Fruit fly (Drosophila melanogaster) whole organism, prepupa: Measurements from ENCODE around the gene Ir10a.

Experiments used
- CG10631 ChIP-seq: fragments of 200-800 bp; sonication (Bioruptor generic); optimal IDR thresholded peaks from 2 replicates; lab custom pipeline; 2016; ENCODE audit warnings: missing biosample characterization, missing genetic modification characterization
- CG10669 ChIP-seq: fragments of 200-800 bp; sonication (Bioruptor generic); optimal IDR thresholded peaks from 3 replicates; lab custom pipeline; 2018; ENCODE audit warnings: missing biosample characterization, mild to moderate bottlenecking, missing genetic modification characterization, moderate library complexity
- CG11762 ChIP-seq: fragments of 200-800 bp; sonication (Bioruptor generic); optimal IDR thresholded peaks from 3 replicates; lab custom pipeline; 2016; ENCODE audit warnings: missing biosample characterization, missing genetic modification characterization; ENCODE audit not compliant: insufficient read depth
- CG11902 ChIP-seq: fragments of 200-800 bp; sonication (Bioruptor generic); optimal IDR thresholded peaks from 3 replicates; lab custom pipeline; 2016; ENCODE audit warnings: missing biosample characterization, missing genetic modification characterization
- CG15336 ChIP-seq: fragments of 200-800 bp; sonication (Bioruptor generic); IDR thresholded peaks from 2 replicates; pipeline ENCODE4 v1.3.6; 2022; ENCODE audit warnings: missing biosample characterization, missing genetic modification characterization
- CG1621 ChIP-seq: fragments of 200-800 bp; sonication (Bioruptor generic); optimal IDR thresholded peaks from 3 replicates; lab custom pipeline; 2018; ENCODE audit warnings: missing biosample characterization, mild to moderate bottlenecking, missing genetic modification characterization
- CG16779 ChIP-seq: fragments of 200-800 bp; sonication (Bioruptor generic); optimal IDR thresholded peaks from 3 replicates; lab custom pipeline; 2017; ENCODE audit warnings: missing biosample characterization, mild to moderate bottlenecking, missing genetic modification characterization
- CG31627 ChIP-seq: fragments of 200-800 bp; sonication (Bioruptor generic); optimal IDR thresholded peaks from 3 replicates; lab custom pipeline; 2016; ENCODE audit warnings: missing biosample characterization, missing genetic modification characterization
- CG32006 ChIP-seq: fragments of 200-800 bp; sonication (Bioruptor generic); optimal IDR thresholded peaks from 3 replicates; lab custom pipeline; 2017; ENCODE audit warnings: missing biosample characterization, mild to moderate bottlenecking, missing genetic modification characterization
- CG3919 ChIP-seq: fragments of 200-800 bp; sonication (Bioruptor generic); optimal IDR thresholded peaks from 3 replicates; lab custom pipeline; 2016; ENCODE audit warnings: missing biosample characterization, missing genetic modification characterization
- CG4318 ChIP-seq: fragments of 200-800 bp; sonication (Bioruptor generic); optimal IDR thresholded peaks from 3 replicates; lab custom pipeline; 2017; ENCODE audit warnings: missing biosample characterization, mild to moderate bottlenecking, missing genetic modification characterization
- CG6163 ChIP-seq: fragments of 200-800 bp; sonication (Bioruptor generic); IDR thresholded peaks from 3 replicates; pipeline ENCODE4 v1.3.6; 2022; ENCODE audit warnings: missing biosample characterization, missing genetic modification characterization
- CG6276 ChIP-seq: fragments of 200-800 bp; sonication (Bioruptor generic); optimal IDR thresholded peaks from 2 replicates; lab custom pipeline; 2017; ENCODE audit warnings: missing biosample characterization, mild to moderate bottlenecking, missing genetic modification characterization
- CG6808 ChIP-seq: fragments of 200-800 bp; sonication (Bioruptor generic); optimal IDR thresholded peaks from 3 replicates; lab custom pipeline; 2017; ENCODE audit warnings: missing biosample characterization, missing genetic modification characterization, mild to moderate bottlenecking, moderate library complexity, missing genetic modification reagents
- CG7368 ChIP-seq: fragments of 200-800 bp; sonication (Bioruptor generic); optimal IDR thresholded peaks from 3 replicates; lab custom pipeline; 2016; ENCODE audit warnings: missing biosample characterization, missing genetic modification characterization
- CG8319 ChIP-seq: fragments of 200-800 bp; sonication (Bioruptor generic); optimal IDR thresholded peaks from 3 replicates; lab custom pipeline; 2016; ENCODE audit warnings: missing biosample characterization, missing genetic modification characterization
- CG9139 ChIP-seq: fragments of 200-800 bp; sonication (Bioruptor generic); optimal IDR thresholded peaks from 3 replicates; lab custom pipeline; 2017; ENCODE audit warnings: missing biosample characterization, mild to moderate bottlenecking, missing genetic modification characterization
- Eip78C ChIP-seq: fragments of 200-800 bp; sonication (Bioruptor generic); peaks from one replicate; lab custom pipeline; 2016; ENCODE audit warnings: missing biosample characterization, missing genetic modification characterization
- Ets21C ChIP-seq: fragments of 200-800 bp; sonication (Bioruptor generic); optimal IDR thresholded peaks from 3 replicates; lab custom pipeline; 2016; ENCODE audit warnings: missing biosample characterization, missing genetic modification characterization
- Gug ChIP-seq: fragments of 200-800 bp; sonication (Bioruptor generic); IDR thresholded peaks from 2 replicates; pipeline ENCODE4 v1.3.6; 2022; ENCODE audit warnings: missing biosample characterization, missing genetic modification characterization
- Hr38 ChIP-seq: sonication (Bioruptor generic); optimal IDR thresholded peaks from 2 replicates; lab custom pipeline; 2016; ENCODE audit warnings: missing biosample characterization, missing genetic modification characterization
- Hr39 ChIP-seq: fragments of 200-800 bp; sonication (Bioruptor generic); optimal IDR thresholded peaks from 2 replicates; lab custom pipeline; 2016; ENCODE audit warnings: missing biosample characterization, missing genetic modification characterization
- Hr4 ChIP-seq: fragments of 200-800 bp; sonication (Bioruptor generic); optimal IDR thresholded peaks from 3 replicates; lab custom pipeline; 2016; ENCODE audit warnings: missing biosample characterization, missing genetic modification characterization
- Met ChIP-seq: fragments of 200-800 bp; sonication (Bioruptor generic); optimal IDR thresholded peaks from 3 replicates; lab custom pipeline; 2016; ENCODE audit warnings: missing biosample characterization, missing genetic modification characterization
- OdsH ChIP-seq: fragments of 200-800 bp; sonication (Bioruptor generic); optimal IDR thresholded peaks from 3 replicates; lab custom pipeline; 2016; ENCODE audit warnings: missing biosample characterization, missing genetic modification characterization
- Sox102F ChIP-seq: fragments of 200-800 bp; sonication (Bioruptor generic); optimal IDR thresholded peaks from 2 replicates; lab custom pipeline; 2016; ENCODE audit warnings: missing biosample characterization, mild to moderate bottlenecking, missing genetic modification characterization
- Sox15 ChIP-seq: fragments of 200-800 bp; sonication (Bioruptor generic); optimal IDR thresholded peaks from 3 replicates; lab custom pipeline; 2016; ENCODE audit warnings: missing biosample characterization, missing genetic modification characterization
- achi ChIP-seq: fragments of 200-800 bp; sonication (Bioruptor generic); optimal IDR thresholded peaks from 3 replicates; lab custom pipeline; 2016; ENCODE audit warnings: missing biosample characterization, missing genetic modification characterization
- cyc ChIP-seq: fragments of 200-800 bp; sonication (Bioruptor generic); optimal IDR thresholded peaks from 3 replicates; lab custom pipeline; 2016; ENCODE audit warnings: missing biosample characterization, missing genetic modification characterization
- dac ChIP-seq: fragments of 200-800 bp; sonication (Bioruptor generic); optimal IDR thresholded peaks from 2 replicates; lab custom pipeline; 2017; ENCODE audit warnings: missing biosample characterization, mild to moderate bottlenecking, missing genetic modification characterization
- dsx ChIP-seq: fragments of 200-800 bp; optimal IDR thresholded peaks from 3 replicates; lab custom pipeline; 2019; ENCODE audit warnings: missing biosample characterization, mild to moderate bottlenecking, missing genetic modification characterization, moderate library complexity; ENCODE audit not compliant: poor library complexity, severe bottlenecking
- eg ChIP-seq: fragments of 200-800 bp; sonication (Bioruptor generic); IDR thresholded peaks from 3 replicates; pipeline ENCODE4 v1.3.6; 2022; ENCODE audit warnings: missing biosample characterization, missing genetic modification characterization
- fd59A ChIP-seq: fragments of 200-800 bp; sonication (Bioruptor generic); optimal IDR thresholded peaks from 2 replicates; lab custom pipeline; 2017; ENCODE audit warnings: missing biosample characterization, mild to moderate bottlenecking, missing genetic modification characterization, missing genetic modification reagents
- fd85E ChIP-seq: fragments of 200-800 bp; sonication (Bioruptor generic); optimal IDR thresholded peaks from 3 replicates; lab custom pipeline; 2016; ENCODE audit warnings: missing biosample characterization, missing genetic modification characterization
- fkh ChIP-seq: fragments of 200-800 bp; sonication (Bioruptor generic); optimal IDR thresholded peaks from 3 replicates; lab custom pipeline; 2017; ENCODE audit warnings: missing biosample characterization, mild to moderate bottlenecking, missing genetic modification characterization, moderate library complexity
- net ChIP-seq: fragments of 200-800 bp; sonication (Bioruptor generic); optimal IDR thresholded peaks from 3 replicates; lab custom pipeline; 2016; ENCODE audit warnings: missing biosample characterization, missing genetic modification characterization
- pdm3 ChIP-seq: fragments of 200-800 bp; sonication (Bioruptor generic); optimal IDR thresholded peaks from 3 replicates; lab custom pipeline; 2016; ENCODE audit warnings: missing biosample characterization, missing genetic modification characterization
- salr ChIP-seq, 2 experiments: fragments of 200-800 bp; sonication (Bioruptor generic); optimal IDR thresholded peaks; 3 replicates each; lab custom pipeline; 2016 to 2018; ENCODE audit warnings: missing biosample characterization in 2 of 2, missing genetic modification characterization in 2 of 2, mild to moderate bottlenecking in 1 of 2
- spab ChIP-seq: fragments of 200-800 bp; sonication (Bioruptor generic); optimal IDR thresholded peaks from 2 replicates; lab custom pipeline; 2017; ENCODE audit warnings: missing biosample characterization, mild to moderate bottlenecking, missing genetic modification characterization, missing genetic modification reagents
- ss ChIP-seq, 2 experiments: fragments of 200-800 bp; sonication (Bioruptor generic); optimal IDR thresholded peaks; 2 replicates in 1 of 2; 3 replicates in 1 of 2; lab custom pipeline; 2017 to 2018; ENCODE audit warnings: mild to moderate bottlenecking in 2 of 2, missing biosample characterization in 2 of 2, missing genetic modification characterization in 2 of 2, moderate library complexity in 1 of 2
- svp ChIP-seq: fragments of 200-800 bp; sonication (Bioruptor generic); peaks from one replicate; lab custom pipeline; 2016; ENCODE audit warnings: missing biosample characterization, missing genetic modification characterization
- topi ChIP-seq: fragments of 200-800 bp; sonication (Bioruptor generic); optimal IDR thresholded peaks from 3 replicates; lab custom pipeline; 2016; ENCODE audit warnings: missing biosample characterization, missing genetic modification characterization
- vri ChIP-seq: fragments of 200-800 bp; sonication (Bioruptor generic); optimal IDR thresholded peaks from 3 replicates; lab custom pipeline; 2016; ENCODE audit warnings: missing biosample characterization, mild to moderate bottlenecking, missing genetic modification characterization

Gene Ir10a

DNA sequence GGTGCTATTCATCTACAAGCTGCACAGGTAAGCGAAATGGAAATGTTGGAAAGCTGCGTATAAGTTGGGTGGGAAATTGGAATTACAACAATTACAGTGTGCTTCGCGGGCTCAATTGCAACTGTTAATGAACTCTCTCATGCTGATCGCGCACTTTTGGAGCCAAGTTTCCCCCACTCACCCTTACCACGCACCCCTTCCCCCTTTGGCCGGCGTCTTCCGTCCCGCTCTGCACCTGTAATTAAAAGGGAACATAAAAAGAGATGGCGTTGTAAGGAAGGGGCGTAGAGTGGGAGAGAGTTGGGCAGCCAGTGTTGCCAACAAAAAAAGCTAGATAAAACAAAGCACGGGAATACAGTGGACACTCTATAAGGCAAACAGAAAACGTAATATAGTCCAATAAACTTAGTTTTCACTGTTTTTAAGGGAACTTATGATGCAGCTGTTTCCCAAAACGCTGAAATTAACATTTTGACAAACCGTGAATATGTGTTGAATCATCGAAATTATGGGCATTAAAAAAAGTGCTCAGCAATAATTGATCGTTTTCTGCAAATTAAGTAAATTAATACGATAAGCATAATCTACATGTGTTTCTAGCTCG is 29.8 kb upstream of the Ir10a start (continued):
- peak; percentile 34 for TF ChIP-seq Hr39 (GFP tag; lab: Kevin White, UChicago)
- TF ChIP-seq fd59A (GFP tag; lab: Kevin White, UChicago) = no peak
- TF ChIP-seq vri (GFP tag; lab: Kevin White, UChicago) = no peak
- no peak for TF ChIP-seq cyc (GFP tag; lab: Kevin White, UChicago)
- TF ChIP-seq CG6808 = no peak
- TF ChIP-seq CG3919 (GFP tag; lab: Kevin White, UChicago) = peak; percentile 52
- no peak for TF ChIP-seq CG9139
- TF ChIP-seq ss (GFP tag; optimal IDR thresholded peaks at IDR 0.05; lab: Kevin White, UChicago) = peak in 1 of 2 experiments; percentile 11

DNA sequence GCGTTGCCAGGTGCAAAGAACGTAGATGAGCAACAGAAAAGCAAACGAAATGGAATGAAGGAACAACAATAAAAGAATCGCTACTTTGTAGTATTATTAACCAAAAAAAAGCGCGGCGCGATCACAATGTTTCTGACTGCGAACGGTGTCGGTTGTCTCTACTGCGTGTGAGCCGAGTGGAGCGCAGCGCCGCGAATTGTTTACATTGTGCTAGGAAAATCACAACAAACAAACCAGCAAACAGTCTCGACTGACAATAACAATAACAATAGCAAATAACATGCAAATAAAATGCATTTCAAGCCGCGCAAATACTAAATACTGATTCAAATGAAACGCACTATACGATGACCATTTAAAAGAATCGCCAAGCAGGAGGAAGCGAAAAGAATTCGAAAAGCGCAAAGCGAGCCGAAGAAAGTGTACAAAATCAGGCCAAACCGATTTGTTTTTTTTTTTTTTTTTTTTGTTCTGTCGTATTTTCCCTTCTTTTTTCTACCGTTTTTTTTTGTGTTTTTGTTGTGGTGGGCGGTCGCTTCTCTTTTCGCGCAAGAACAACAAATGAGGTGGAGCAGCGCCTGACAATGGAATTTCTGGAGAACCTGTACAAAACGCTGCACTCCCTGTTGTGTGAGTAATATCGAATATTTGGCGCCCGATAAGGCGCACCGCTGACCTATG is 29.0 kb upstream of the Ir10a start, which contains the start of the genes CG34348 and Kap3:
Gene CG34348 (plus strand): TSS at position 6 of the 681 bp plus-strand sequence.
Gene Kap3 (minus strand): TSS at position 217 of the 681 bp plus-strand sequence.
- TF ChIP-seq CG6163 (GFP tag; lab: Robert Waterston, UW) (peak; percentile 67), CG9139 (peak; percentile 31), Sox102F (no peak), Ets21C (GFP tag; lab: Kevin White, UChicago) (no peak), CG8319 (GFP tag; lab: Kevin White, UChicago) (no peak), eg (peak; percentile 64; the same call in 2 of the 3 replicates), CG10631 (GFP tag; lab: Kevin White, UChicago) (no peak), Hr4 (peak; percentile 26), net (GFP tag; lab: Kevin White, UChicago) (no peak), salr (GFP tag; optimal IDR thresholded peaks at IDR 0.05; lab: Kevin White, UChicago) (no peak), dsx (peak; percentile 92), fd85E (GFP tag; lab: Kevin White, UChicago) (no peak), fkh (GFP tag; lab: Kevin White, UChicago) (peak; percentile 3), CG6276 (peak; percentile 59)

dm6 chrX:11338973-11339867 is 28.2 kb upstream of the Ir10a start:
- TF ChIP-seq CG8319 (GFP tag; lab: Kevin White, UChicago) = no peak
- 0 out of 2 replicates have a peak, but pooled peaks have one; percentile 8 for TF ChIP-seq Gug
- no peak for TF ChIP-seq net (GFP tag; lab: Kevin White, UChicago)
- TF ChIP-seq spab (GFP tag; lab: Kevin White, UChicago) = no peak
- TF ChIP-seq Eip78C = peak; percentile 53
- TF ChIP-seq CG10669 (GFP tag; lab: Kevin White, UChicago) = no peak
- TF ChIP-seq CG11902 (GFP tag; lab: Kevin White, UChicago) = no peak
- TF ChIP-seq CG31627 (GFP tag; lab: Kevin White, UChicago) = peak; percentile 56
- TF ChIP-seq CG15336 = no peak
- TF ChIP-seq pdm3 (GFP tag; lab: Kevin White, UChicago) = peak; percentile 60
- TF ChIP-seq Hr4 = peak; percentile 1
- no peak for TF ChIP-seq CG11762 (GFP tag; lab: Kevin White, UChicago)
- no peak for TF ChIP-seq CG4318
- peak; percentile 45 for TF ChIP-seq OdsH (GFP tag; lab: Kevin White, UChicago)
- TF ChIP-seq achi (GFP tag; lab: Kevin White, UChicago) = peak; percentile 22
- TF ChIP-seq fd59A (GFP tag; lab: Kevin White, UChicago) = no peak
- no peak for TF ChIP-seq CG7368 (GFP tag; lab: Kevin White, UChicago)
- TF ChIP-seq CG32006 (GFP tag; lab: Kevin White, UChicago) = peak; percentile 11
- no peak for TF ChIP-seq Hr38 (GFP tag; lab: Kevin White, UChicago)
- peak; percentile 21 for TF ChIP-seq CG16779
- peak; percentile 82 for TF ChIP-seq svp
- peak; percentile 31 for TF ChIP-seq cyc (GFP tag; lab: Kevin White, UChicago)
- TF ChIP-seq dac = no peak
- TF ChIP-seq vri (GFP tag; lab: Kevin White, UChicago) = peak; percentile 41
- peak; percentile 7 for TF ChIP-seq topi (GFP tag; lab: Kevin White, UChicago)
- TF ChIP-seq CG1621 (tag; lab: Kevin White, UChicago) = no peak
- peak; percentile 63 for TF ChIP-seq Hr39 (GFP tag; lab: Kevin White, UChicago)
- no peak for TF ChIP-seq Sox102F
- TF ChIP-seq Sox15 (GFP tag; lab: Kevin White, UChicago) = no peak
- TF ChIP-seq Met (GFP tag; lab: Kevin White, UChicago) = no peak
